Worm (Caenorhabditis elegans): Measurements from ENCODE around the gene lam-2.
A peak's percentile ranks its signal among the peaks of the same experiment; 100 is the strongest.

Gene lam-2

DNA sequence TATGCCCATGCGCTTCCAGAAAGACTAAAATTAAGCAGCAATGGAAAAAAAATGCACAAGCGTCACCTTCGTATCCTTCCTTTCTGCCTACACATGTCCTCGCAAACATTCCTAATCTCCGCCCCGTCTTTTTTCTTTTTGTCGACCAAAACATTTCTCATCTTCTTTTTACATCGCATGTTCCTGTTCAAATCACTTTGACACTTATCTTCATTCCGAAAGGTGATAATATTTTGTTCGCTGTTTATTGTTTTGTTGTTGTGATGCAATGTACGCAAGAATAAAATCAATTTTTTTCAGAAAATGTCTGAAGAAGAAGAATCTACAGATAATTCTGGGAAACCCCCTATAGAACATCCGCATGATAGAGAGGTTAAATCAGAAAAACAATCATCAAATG lies 24.7 kb downstream of the lam-2 start, which contains the start of gene ist-1:
TSS of gene ist-1 (plus strand) at position 301 of the 400 bp plus-strand sequence.
- TF ChIP-seq attf-4 (tag; optimal IDR thresholded peaks at IDR 0.05) (no peak), daf-16 (GFP tag; optimal IDR thresholded peaks at IDR 0.05) (peak in 1 of 2 experiments; percentile 41), daf-16 (tag; optimal IDR thresholded peaks at IDR 0.05) (no peak), lin-29 (GFP tag; IDR thresholded peaks at IDR 0.05) (no peak)

DNA sequence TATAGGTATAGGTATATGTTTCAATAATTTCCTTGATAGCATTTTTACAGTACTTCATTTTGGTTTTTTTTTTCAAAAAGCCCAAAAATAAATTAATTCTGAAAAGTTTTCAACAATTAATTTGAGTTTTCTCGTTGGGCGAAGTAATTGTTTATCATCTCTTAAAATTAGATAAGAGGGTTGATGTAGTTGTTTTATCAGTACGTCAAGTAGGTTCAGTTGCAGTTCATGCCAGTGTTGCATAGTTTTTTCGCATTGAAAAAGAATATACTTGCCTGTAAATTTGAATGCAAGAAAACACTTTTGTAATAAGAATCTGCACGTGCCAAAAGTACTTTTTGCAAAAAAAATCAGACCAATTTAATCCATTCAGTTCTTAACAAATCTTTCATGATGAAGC lies 25.9 kb downstream of the lam-2 start:
- TF ChIP-seq daf-16 (GFP tag; optimal IDR thresholded peaks at IDR 0.05): no peak
- TF ChIP-seq daf-16 (tag; optimal IDR thresholded peaks at IDR 0.05): peak; percentile 80
- no peak for TF ChIP-seq D1046.2 (GFP tag; IDR thresholded peaks at IDR 0.05)
- peak; percentile 47 for TF ChIP-seq pqm-1 (tag; optimal IDR thresholded peaks at IDR 0.05)
- TF ChIP-seq mdt-29 (GFP tag; IDR thresholded peaks at IDR 0.05): no peak
- no peak for TF ChIP-seq pha-4 (GFP tag; IDR thresholded peaks at IDR 0.05)
- no peak for TF ChIP-seq pha-4 (tag; optimal IDR thresholded peaks at IDR 0.05)
- no peak for TF ChIP-seq fkh-10 (GFP tag; optimal IDR thresholded peaks at IDR 0.05)
- peak; percentile 20 for TF ChIP-seq nhr-28 (tag; optimal IDR thresholded peaks at IDR 0.05)
- TF ChIP-seq aha-1 (tag): peak; percentile 7

ce11 chrX:7124044-7124443 lies 27.0 kb downstream of the lam-2 start:
- peak; percentile 50 for TF ChIP-seq pqm-1 (tag; optimal IDR thresholded peaks at IDR 0.05)
- no peak for TF ChIP-seq ztf-7 (tag; optimal IDR thresholded peaks at IDR 0.05)
- TF ChIP-seq hif-1 (tag; optimal IDR thresholded peaks at IDR 0.05): no peak
- TF ChIP-seq tag-97 (GFP tag; IDR thresholded peaks at IDR 0.05): no peak
- peak in 1 of 2 experiments; percentile 48 for TF ChIP-seq unc-62 (GFP tag; optimal IDR thresholded peaks at IDR 0.05 in 1 of 2)
- TF ChIP-seq unc-62 (tag; optimal IDR thresholded peaks at IDR 0.05): no peak
- TF ChIP-seq nhr-48 (tag; optimal IDR thresholded peaks at IDR 0.05): no peak
- no peak for TF ChIP-seq unc-130 (GFP tag; optimal IDR thresholded peaks at IDR 0.05)
- TF ChIP-seq nhr-25 (tag; optimal IDR thresholded peaks at IDR 0.05; ENCODE audit: borderline replicate concordance, insufficient read depth): no peak
- no peak for TF ChIP-seq nhr-11 (tag; optimal IDR thresholded peaks at IDR 0.05)
- peak; percentile 17 for TF ChIP-seq nhr-28 (tag; optimal IDR thresholded peaks at IDR 0.05)
- no peak for TF ChIP-seq ama-1 (optimal IDR thresholded peaks at IDR 0.05)
- TF ChIP-seq lim-7 (GFP tag; IDR thresholded peaks at IDR 0.05): no peak
- TF ChIP-seq lin-15B (tag; optimal IDR thresholded peaks at IDR 0.05): no peak
- TF ChIP-seq daf-16 (GFP tag; optimal IDR thresholded peaks at IDR 0.05): no peak
- TF ChIP-seq daf-16 (tag; optimal IDR thresholded peaks at IDR 0.05): peak; percentile 69

DNA sequence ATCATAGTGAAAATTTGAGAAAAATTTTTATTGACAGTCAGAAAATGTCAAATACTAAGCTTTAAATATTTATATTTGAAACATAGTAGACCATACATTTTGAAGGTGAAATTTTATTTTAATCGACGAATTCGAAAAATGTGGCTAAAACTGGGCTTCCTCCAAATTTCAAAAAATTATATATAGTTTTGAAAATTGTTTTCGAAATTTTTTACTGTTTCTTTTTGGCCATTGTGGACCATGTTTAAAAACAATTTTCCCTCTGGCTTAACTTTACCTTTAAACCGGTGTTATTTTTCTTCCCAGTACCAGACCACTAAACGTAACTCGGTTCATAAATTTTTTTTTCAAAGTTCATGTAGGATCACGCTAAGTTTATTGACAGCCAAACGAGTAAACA lies 28.4 kb downstream of the lam-2 start:
- peak in 1 of 2 experiments; percentile 91 for TF ChIP-seq unc-62 (GFP tag; optimal IDR thresholded peaks at IDR 0.05 in 1 of 2)
- TF ChIP-seq unc-62 (tag; optimal IDR thresholded peaks at IDR 0.05): no peak
- TF ChIP-seq cey-2 (tag; optimal IDR thresholded peaks at IDR 0.05; ENCODE audit: borderline replicate concordance, insufficient read depth): no peak

ce11 chrX:7116896-7117295 lies 34.1 kb downstream of the lam-2 start, which contains the start of gene hen-1:
TSS of gene hen-1 (minus strand) at chrX:7116996.
- TF ChIP-seq unc-62 (GFP tag; optimal IDR thresholded peaks at IDR 0.05 in 1 of 2) (peak in 1 of 2 experiments; percentile 23), unc-62 (tag; optimal IDR thresholded peaks at IDR 0.05) (no peak), F26F4.8 (GFP tag; conservative IDR thresholded peaks at IDR 0.05) (no peak), zfp-2 (tag; optimal IDR thresholded peaks at IDR 0.05) (no peak)

DNA sequence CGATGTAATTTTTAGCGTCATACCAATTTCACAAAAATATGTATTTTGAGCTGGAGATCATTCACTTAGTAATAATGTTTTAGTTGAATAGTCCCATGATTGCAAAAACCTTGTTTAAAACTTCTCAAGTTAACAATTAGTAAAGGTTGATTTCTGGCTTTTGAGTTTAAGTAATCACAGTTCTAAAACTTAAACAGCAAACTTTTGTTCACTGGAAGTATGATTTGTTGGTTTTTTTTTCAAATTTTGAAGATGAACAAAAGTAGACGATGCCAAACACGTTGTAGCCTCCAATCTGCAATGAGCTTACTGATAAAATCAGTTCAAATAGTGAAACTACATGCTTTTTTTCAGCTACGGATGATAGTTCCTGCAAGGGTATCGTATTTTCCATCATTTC lies 38.5 kb downstream of the lam-2 start, which contains the start of gene C36B7.1:
TSS of gene C36B7.1 (plus strand) at position 301 of the 400 bp plus-strand sequence.
- TF ChIP-seq Y48G9A.11 (GFP tag; IDR thresholded peaks at IDR 0.05): no peak
- no peak for TF ChIP-seq nhr-76 (tag; optimal IDR thresholded peaks at IDR 0.05)
- TF ChIP-seq hlh-30 (tag; optimal IDR thresholded peaks at IDR 0.05; ENCODE audit: insufficient read depth): no peak
- no peak for TF ChIP-seq unc-62 (GFP tag; optimal IDR thresholded peaks at IDR 0.05 in 1 of 2)
- no peak for TF ChIP-seq unc-62 (tag; optimal IDR thresholded peaks at IDR 0.05)
- TF ChIP-seq duxl-1 (tag; optimal IDR thresholded peaks at IDR 0.05; ENCODE audit: poor library complexity): no peak
- TF ChIP-seq ZK546.5 (tag; optimal IDR thresholded peaks at IDR 0.05): no peak
- no peak for TF ChIP-seq dmd-9 (GFP tag; IDR thresholded peaks at IDR 0.05)
- no peak for TF ChIP-seq daf-16 (GFP tag; optimal IDR thresholded peaks at IDR 0.05)
- no peak for TF ChIP-seq daf-16 (tag; optimal IDR thresholded peaks at IDR 0.05)
- TF ChIP-seq unc-130 (GFP tag; optimal IDR thresholded peaks at IDR 0.05): no peak
- no peak for TF ChIP-seq saeg-2 (GFP tag; IDR thresholded peaks at IDR 0.05)
- TF ChIP-seq nhr-77 (tag; optimal IDR thresholded peaks at IDR 0.05): no peak
- TF ChIP-seq rbr-2 (tag; optimal IDR thresholded peaks at IDR 0.05): no peak
- no peak for TF ChIP-seq mes-2 (tag; optimal IDR thresholded peaks at IDR 0.05; ENCODE audit: poor library complexity, severe bottlenecking)
- TF ChIP-seq zip-11 (GFP tag; IDR thresholded peaks at IDR 0.05): no peak
- TF ChIP-seq nhr-111 (GFP tag; optimal IDR thresholded peaks at IDR 0.05): no peak
- TF ChIP-seq dve-1 (tag; optimal IDR thresholded peaks at IDR 0.05; ENCODE audit: insufficient read depth): no peak
- no peak for TF ChIP-seq snpc-4 (tag; optimal IDR thresholded peaks at IDR 0.05)

Data from whole organism, L4 larva.